Fruit fly (Drosophila melanogaster): Measurements from ENCODE around the gene mth.
A peak's percentile ranks its signal among the peaks of the same experiment; 100 is the strongest.

The mth gene

dm6 chr3L:349751-350150, 3.0 kb upstream of the mth start:
- TF ChIP-seq CG32121 (GFP tag; IDR thresholded peaks at IDR 0.05) (no peak), Ets98B (GFP tag; IDR thresholded peaks at IDR 0.05) (no peak), CG15710 (tag; optimal IDR thresholded peaks at IDR 0.05) (no peak), D1 (tag; optimal IDR thresholded peaks at IDR 0.05) (no peak), CG8301 (tag; optimal IDR thresholded peaks at IDR 0.05) (no peak), CG8159 (tag; optimal IDR thresholded peaks at IDR 0.05) (no peak), CG34367 (tag; optimal IDR thresholded peaks at IDR 0.05) (no peak), EcR (GFP tag; optimal IDR thresholded peaks at IDR 0.05) (no peak), fd96Ca (GFP tag; IDR thresholded peaks at IDR 0.05) (no peak), CG14655 (GFP tag; optimal IDR thresholded peaks at IDR 0.05) (no peak), Pif1A (GFP tag; optimal IDR thresholded peaks at IDR 0.05) (no peak), CG10348 (GFP tag; IDR thresholded peaks at IDR 0.05) (no peak), Pif1B (GFP tag; optimal IDR thresholded peaks at IDR 0.05) (no peak), rn (GFP tag; IDR thresholded peaks at IDR 0.05) (no peak), CG4496 (GFP tag; IDR thresholded peaks at IDR 0.05) (no peak), gl (tag; optimal IDR thresholded peaks at IDR 0.05) (no peak), CG17806 (tag; optimal IDR thresholded peaks at IDR 0.05) (no peak), CG12605 (GFP tag; IDR thresholded peaks at IDR 0.05) (no peak), CG9948 (tag; optimal IDR thresholded peaks at IDR 0.05) (no peak), CG13204 (GFP tag; optimal IDR thresholded peaks at IDR 0.05) (no peak)

DNA sequence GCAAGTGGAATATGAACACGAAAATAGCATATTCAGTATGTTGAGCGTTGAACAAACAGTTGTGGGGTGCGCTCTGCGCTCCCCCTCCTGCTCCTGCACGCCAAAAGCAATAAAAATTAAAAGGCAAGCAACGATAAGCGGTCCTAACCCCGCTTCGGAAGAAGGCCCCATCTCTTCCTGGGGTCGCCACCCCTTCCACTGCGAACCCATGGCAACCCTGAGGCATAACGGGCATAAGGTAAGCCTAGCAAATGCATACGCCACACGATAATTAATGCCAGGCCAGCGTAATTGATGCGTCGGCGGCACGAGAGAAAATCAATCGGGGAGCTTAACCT, 1.6 kb upstream of the mth start:
- no peak for TF ChIP-seq rn (GFP tag; IDR thresholded peaks at IDR 0.05)
- TF ChIP-seq CG9948 (tag; optimal IDR thresholded peaks at IDR 0.05): no peak
- TF ChIP-seq CG34367 (tag; optimal IDR thresholded peaks at IDR 0.05): no peak
- TF ChIP-seq CG13204 (GFP tag; optimal IDR thresholded peaks at IDR 0.05): no peak
- no peak for TF ChIP-seq gl (tag; optimal IDR thresholded peaks at IDR 0.05)
- TF ChIP-seq Ets98B (GFP tag; IDR thresholded peaks at IDR 0.05): no peak
- no peak for TF ChIP-seq CG4496 (GFP tag; IDR thresholded peaks at IDR 0.05)
- no peak for TF ChIP-seq CG14655 (GFP tag; optimal IDR thresholded peaks at IDR 0.05)
- no peak for TF ChIP-seq CG32121 (GFP tag; IDR thresholded peaks at IDR 0.05)
- TF ChIP-seq Pif1A (GFP tag; optimal IDR thresholded peaks at IDR 0.05): no peak
- no peak for TF ChIP-seq Snoo (tag; optimal IDR thresholded peaks at IDR 0.05)
- TF ChIP-seq CG10348 (GFP tag; IDR thresholded peaks at IDR 0.05): no peak
- no peak for TF ChIP-seq CG8159 (tag; optimal IDR thresholded peaks at IDR 0.05)
- no peak for TF ChIP-seq CG12605 (GFP tag; IDR thresholded peaks at IDR 0.05)
- TF ChIP-seq CG15710 (tag; optimal IDR thresholded peaks at IDR 0.05): no peak

dm6 chr3L:347641-348405, 1.1 kb upstream of the mth start:
- TF ChIP-seq CG12605 (GFP tag; IDR thresholded peaks at IDR 0.05): peak; percentile 83
- peak; percentile 87 for TF ChIP-seq rn (GFP tag; IDR thresholded peaks at IDR 0.05)
- peak; percentile 55 for TF ChIP-seq EcR (GFP tag; optimal IDR thresholded peaks at IDR 0.05)
- peak; percentile 90 for TF ChIP-seq CG32121 (GFP tag; IDR thresholded peaks at IDR 0.05)
- TF ChIP-seq D1 (tag; optimal IDR thresholded peaks at IDR 0.05): peak; percentile 36
- TF ChIP-seq CG8159 (tag; optimal IDR thresholded peaks at IDR 0.05): peak; percentile 83
- TF ChIP-seq fd96Ca (GFP tag; IDR thresholded peaks at IDR 0.05): peak; percentile 91
- TF ChIP-seq Pif1A (GFP tag; optimal IDR thresholded peaks at IDR 0.05): peak; percentile 90
- TF ChIP-seq CG13204 (GFP tag; optimal IDR thresholded peaks at IDR 0.05): peak; percentile 53
- TF ChIP-seq CG10348 (GFP tag; IDR thresholded peaks at IDR 0.05): 0 out of 2 replicates have a peak, but pooled peaks have one; percentile 39
- peak; percentile 92 for TF ChIP-seq CG4496 (GFP tag; IDR thresholded peaks at IDR 0.05)
- peak; percentile 95 for TF ChIP-seq CG14655 (GFP tag; optimal IDR thresholded peaks at IDR 0.05)
- peak; percentile 76 for TF ChIP-seq Snoo (tag; optimal IDR thresholded peaks at IDR 0.05)
- TF ChIP-seq CG8301 (tag; optimal IDR thresholded peaks at IDR 0.05): peak; percentile 92
- TF ChIP-seq CG17806 (tag; optimal IDR thresholded peaks at IDR 0.05): peak; percentile 84
- TF ChIP-seq CG15710 (tag; optimal IDR thresholded peaks at IDR 0.05): peak; percentile 82
- peak; percentile 86 for TF ChIP-seq Pif1B (GFP tag; optimal IDR thresholded peaks at IDR 0.05)
- TF ChIP-seq CG34367 (tag; optimal IDR thresholded peaks at IDR 0.05): peak; percentile 81
- peak; percentile 72 for TF ChIP-seq gl (tag; optimal IDR thresholded peaks at IDR 0.05)
- peak; percentile 93 for TF ChIP-seq Ets98B (GFP tag; IDR thresholded peaks at IDR 0.05)
- TF ChIP-seq CG9948 (tag; optimal IDR thresholded peaks at IDR 0.05): peak; percentile 82

- TF ChIP-seq CG12605 (GFP tag; IDR thresholded peaks at IDR 0.05) (no peak), CG10348 (GFP tag; IDR thresholded peaks at IDR 0.05) (no peak), CG17806 (tag; optimal IDR thresholded peaks at IDR 0.05) (no peak), CG32121 (GFP tag; IDR thresholded peaks at IDR 0.05) (no peak), Pif1B (GFP tag; optimal IDR thresholded peaks at IDR 0.05) (no peak), CG8159 (tag; optimal IDR thresholded peaks at IDR 0.05) (no peak), Ets98B (GFP tag; IDR thresholded peaks at IDR 0.05) (no peak), CG34367 (tag; optimal IDR thresholded peaks at IDR 0.05) (no peak), CG8301 (tag; optimal IDR thresholded peaks at IDR 0.05) (no peak), fd96Ca (GFP tag; IDR thresholded peaks at IDR 0.05) (no peak)
These were observed 3.4 kb downstream of the mth start for dm6 chr3L:343316-343715.

dm6 chr3L:342839-343238, 3.9 kb downstream of the mth start, which contains the start of gene mthl10:
TSS of gene mthl10 (minus strand) at chr3L:342915.
- TF ChIP-seq CG15710 (tag; optimal IDR thresholded peaks at IDR 0.05): no peak
- peak; percentile 75 for TF ChIP-seq EcR (GFP tag; optimal IDR thresholded peaks at IDR 0.05)
